Fruit fly (Drosophila melanogaster) Kc167 (cell line): ENCODE data around the gene CG7530.

Source experiments
- Myc ChIP-seq: fragments of >200 bp; optimal IDR thresholded peaks from 2 replicates; lab custom pipeline; 2017; ENCODE audit warnings: missing external identifiers
- Sin3A ChIP-seq: fragments of >200 bp; optimal IDR thresholded peaks from 2 replicates; lab custom pipeline; 2018; ENCODE audit warnings: missing external identifiers
- h ChIP-seq: fragments of >200 bp; optimal IDR thresholded peaks from 3 replicates; lab custom pipeline; 2018; ENCODE audit warnings: missing external identifiers
- insv ChIP-seq: fragments of >200 bp; optimal IDR thresholded peaks from 3 replicates; lab custom pipeline; 2018; ENCODE audit warnings: missing external identifiers
- psq ChIP-seq: fragments of >200 bp; optimal IDR thresholded peaks from 2 replicates; lab custom pipeline; 2017; ENCODE audit warnings: missing external identifiers
- ttk ChIP-seq: sonication (Bioruptor generic); optimal IDR thresholded peaks from 2 replicates; lab custom pipeline; 2017; ENCODE audit warnings: missing external identifiers

The CG7530 gene

DNA sequence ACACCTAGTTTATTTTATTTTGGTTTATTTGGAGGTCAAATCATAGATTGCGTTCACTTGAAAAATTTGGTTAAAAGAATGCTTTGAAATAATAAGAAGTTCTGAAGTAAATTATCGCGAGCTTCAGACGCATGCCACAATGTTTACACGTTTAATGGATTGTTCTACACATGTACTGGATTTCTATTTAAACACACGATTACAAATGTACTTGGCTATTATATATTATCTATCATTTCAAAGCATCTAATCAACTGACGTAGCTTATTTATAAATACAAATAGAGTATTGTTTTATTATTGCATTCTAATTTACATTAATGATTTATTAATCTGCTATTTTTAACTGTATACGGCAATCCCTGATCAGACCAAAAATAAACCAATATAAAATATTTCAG, 2.6 kb upstream of the CG7530 start:
- TF ChIP-seq Sin3A (lab: Kevin White, UChicago) (no peak), Myc (lab: Kevin White, UChicago) (no peak), insv (lab: Kevin White, UChicago) (no peak), ttk (lab: Kevin White, UChicago) (no peak), h (no peak)

- TF ChIP-seq psq (lab: Kevin White, UChicago) (no peak), insv (lab: Kevin White, UChicago) (no peak), ttk (lab: Kevin White, UChicago) (no peak), Sin3A (lab: Kevin White, UChicago) (no peak)
Measured at dm6 chr3R:14733425-14733824, 2.1 kb upstream of the CG7530 start.

dm6 chr3R:14731781-14732100, 432 bp upstream of the CG7530 start:
- TF ChIP-seq psq (lab: Kevin White, UChicago) = no peak

DNA sequence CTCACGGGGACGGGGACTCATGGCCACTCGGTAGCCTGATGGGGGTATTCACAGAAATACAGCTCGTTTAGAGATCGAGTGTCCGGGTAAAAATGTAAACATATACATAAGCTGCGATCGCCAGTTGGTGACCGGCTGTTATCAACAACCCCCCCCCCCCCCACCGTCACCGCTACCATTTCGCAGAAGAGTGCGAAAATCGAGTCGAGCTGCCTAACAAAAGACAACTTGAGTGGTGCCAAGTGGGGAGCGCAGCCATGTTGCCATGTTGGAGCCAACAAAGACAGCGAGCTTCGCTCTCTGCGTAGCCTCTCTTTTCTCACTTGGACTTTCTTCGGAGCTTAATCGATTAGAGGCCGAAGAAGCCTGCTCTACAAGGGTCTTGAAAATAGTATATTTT, 714 bp downstream of the CG7530 start:
- TF ChIP-seq Sin3A (lab: Kevin White, UChicago) (no peak), h (no peak), Myc (lab: Kevin White, UChicago) (no peak), ttk (lab: Kevin White, UChicago) (no peak), insv (lab: Kevin White, UChicago) (no peak), psq (lab: Kevin White, UChicago) (no peak)

dm6 chr3R:14729686-14730493, 1.4 kb downstream of the CG7530 start:
- no peak for TF ChIP-seq Myc (lab: Kevin White, UChicago)
- no peak for TF ChIP-seq ttk (lab: Kevin White, UChicago)
- TF ChIP-seq Sin3A (lab: Kevin White, UChicago) = no peak
- no peak for TF ChIP-seq insv (lab: Kevin White, UChicago)
- TF ChIP-seq h = no peak
- no peak for TF ChIP-seq psq (lab: Kevin White, UChicago)

DNA sequence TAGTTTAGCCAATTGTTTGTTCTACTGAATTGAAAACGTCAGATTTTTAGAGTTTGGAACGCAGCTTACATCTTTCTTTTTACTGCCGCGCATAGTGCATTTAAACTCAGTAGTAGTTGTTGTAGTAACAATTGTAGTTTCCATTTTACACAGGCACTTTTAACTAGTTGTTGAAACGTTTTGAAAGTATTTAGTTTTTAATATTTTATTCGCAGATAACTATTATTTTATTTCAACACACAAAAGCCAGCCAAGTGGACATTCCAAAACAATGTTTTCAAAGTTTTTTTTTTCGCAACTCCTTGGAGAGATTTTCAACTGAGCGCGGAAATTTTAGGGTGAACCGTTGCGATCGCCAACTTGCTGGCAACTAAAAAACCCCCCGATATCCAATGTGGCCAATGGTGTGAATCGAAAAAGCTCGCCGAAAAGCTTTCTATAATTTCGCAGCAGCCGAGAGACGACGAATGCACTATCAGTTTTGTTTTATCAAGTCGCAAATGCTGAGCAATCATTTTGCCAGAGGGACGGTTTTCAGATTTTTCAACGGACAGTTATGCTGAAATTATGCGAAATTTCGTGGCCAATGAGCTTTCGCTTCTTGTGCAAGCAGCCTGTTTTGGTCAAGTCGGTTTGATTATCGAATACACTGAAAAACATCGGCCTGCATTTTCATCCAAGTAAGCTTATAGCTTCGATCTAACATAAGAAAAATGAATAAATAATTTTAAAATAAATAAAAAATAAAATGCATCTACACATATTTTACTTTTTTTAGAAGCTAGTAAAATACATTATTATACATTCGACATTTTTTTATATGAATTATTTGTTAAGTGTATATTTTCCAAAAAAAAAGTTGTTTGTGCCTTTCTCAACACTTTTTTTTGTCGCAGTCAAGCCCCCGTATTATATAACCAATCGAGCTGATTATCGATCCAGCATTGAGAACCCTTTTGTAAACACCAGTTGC, 2.3 kb downstream of the CG7530 start:
- TF ChIP-seq insv (lab: Kevin White, UChicago) = no peak
- no peak for TF ChIP-seq Myc (lab: Kevin White, UChicago)

dm6 chr3R:14724501-14724859, 6.8 kb downstream of the CG7530 start:
- TF ChIP-seq psq (lab: Kevin White, UChicago) (no peak), h (no peak), Myc (lab: Kevin White, UChicago) (no peak), ttk (lab: Kevin White, UChicago) (no peak), Sin3A (lab: Kevin White, UChicago) (no peak)

- TF ChIP-seq ttk (lab: Kevin White, UChicago) (no peak), Sin3A (lab: Kevin White, UChicago) (no peak), psq (lab: Kevin White, UChicago) (no peak), h (no peak)
Measured at dm6 chr3R:14723671-14724500, 7.4 kb downstream of the CG7530 start, which contains the start of gene kibra. kibra (minus strand) TSS chr3R:14724261.

DNA sequence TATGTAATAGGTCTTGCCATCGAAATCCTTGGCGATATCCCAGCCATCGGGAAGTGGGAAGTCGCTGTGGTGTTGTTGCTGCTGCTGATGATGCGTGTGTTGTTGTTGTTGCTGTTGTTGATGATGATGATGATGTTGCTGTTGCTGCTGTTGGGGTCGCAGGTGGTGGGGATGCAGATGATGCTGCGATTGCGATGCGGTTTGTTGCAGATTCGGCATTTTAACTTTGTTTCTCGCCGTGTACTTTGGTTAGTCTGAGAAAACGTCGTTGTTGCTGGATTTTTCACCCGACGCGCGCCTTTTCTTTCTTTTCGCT, 8.0 kb downstream of the CG7530 start:
- TF ChIP-seq ttk (lab: Kevin White, UChicago) (no peak), psq (lab: Kevin White, UChicago) (no peak), Myc (lab: Kevin White, UChicago) (no peak), h (no peak), insv (lab: Kevin White, UChicago) (no peak), Sin3A (lab: Kevin White, UChicago) (no peak)

DNA sequence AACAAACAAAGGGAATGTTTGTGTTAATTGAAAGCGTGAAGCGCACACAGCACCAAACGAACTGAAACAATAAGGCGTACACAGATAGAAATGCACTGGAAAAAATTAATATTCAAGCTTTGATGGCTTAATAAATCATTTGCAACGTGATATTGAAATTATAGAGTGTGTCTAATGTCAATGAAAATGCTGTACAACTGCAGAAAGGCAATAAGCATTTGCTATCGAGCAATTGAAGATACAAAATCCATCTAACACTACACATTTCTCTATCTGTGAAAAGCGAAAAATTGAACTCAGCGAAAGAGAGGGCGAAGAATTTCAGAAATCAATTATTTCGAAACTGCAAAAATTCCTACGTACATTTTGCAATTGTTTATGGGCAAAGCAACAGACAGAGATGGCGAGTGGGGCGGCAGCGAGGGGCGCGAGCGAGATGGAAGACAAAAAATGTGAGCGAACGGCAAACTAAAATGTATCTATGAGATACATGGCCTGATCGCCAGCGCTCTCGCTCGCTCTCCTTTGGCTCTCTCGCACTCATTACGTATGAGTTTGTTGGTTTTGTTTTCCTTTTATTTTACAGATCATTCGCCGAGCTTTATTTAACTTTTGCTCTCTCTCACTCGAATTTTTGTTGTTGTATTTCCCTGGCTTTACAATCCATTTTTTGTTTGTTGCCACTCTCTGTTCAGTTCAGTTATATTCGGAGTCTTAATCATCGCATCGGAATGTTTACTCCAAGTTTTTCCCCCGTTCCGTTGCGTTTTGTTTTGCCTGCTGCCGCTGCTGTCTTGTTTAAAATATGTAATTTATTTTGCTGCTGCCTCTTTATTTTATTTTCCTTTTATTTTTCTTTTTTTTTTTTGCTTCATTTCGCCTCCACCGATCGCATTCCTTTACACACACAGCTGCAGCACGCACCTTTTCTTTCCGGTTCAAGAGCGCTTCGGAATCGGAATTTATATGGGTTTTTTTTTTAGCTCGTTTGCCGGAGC, 9.1 kb downstream of the CG7530 start:
- no peak for TF ChIP-seq Myc (lab: Kevin White, UChicago)
- no peak for TF ChIP-seq h
- no peak for TF ChIP-seq insv (lab: Kevin White, UChicago)
- no peak for TF ChIP-seq psq (lab: Kevin White, UChicago)
- no peak for TF ChIP-seq ttk (lab: Kevin White, UChicago)
- TF ChIP-seq Sin3A (lab: Kevin White, UChicago) = no peak

- TF ChIP-seq insv (lab: Kevin White, UChicago) (no peak), Sin3A (lab: Kevin White, UChicago) (no peak), h (no peak), Myc (lab: Kevin White, UChicago) (no peak), psq (lab: Kevin White, UChicago) (no peak), ttk (lab: Kevin White, UChicago) (no peak)
Measured at dm6 chr3R:14720885-14721284, 10.4 kb downstream of the CG7530 start.
